Fruit fly (Drosophila melanogaster): ENCODE measurements around the gene Grx3.

Grx3 gene

DNA sequence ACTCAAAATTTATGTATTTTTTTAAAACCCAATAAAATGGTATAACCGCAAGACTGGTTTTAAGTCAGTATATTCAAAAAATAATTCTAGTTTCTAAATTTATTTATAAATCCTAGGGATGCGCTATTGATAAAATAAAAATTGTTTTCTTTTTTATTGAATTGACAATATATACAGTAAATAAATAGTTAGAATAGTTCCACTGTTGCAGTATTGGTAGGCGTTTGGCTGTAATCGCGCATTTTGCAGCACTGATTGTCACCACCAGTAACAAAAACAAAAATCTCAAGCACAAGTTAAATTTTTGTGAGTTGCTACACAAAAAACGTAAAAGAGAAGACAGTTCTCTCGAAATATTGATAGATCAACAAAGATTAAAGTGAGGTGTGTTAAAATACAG lies 2.7 kb downstream of the Grx3 start, which contains the start of gene CG31855 (continued):
- no peak for TF ChIP-seq CG4360 (GFP tag; IDR thresholded peaks at IDR 0.05)
- TF ChIP-seq slbo (GFP tag; IDR thresholded peaks at IDR 0.05) = peak; percentile 95
- peak; percentile 95 for TF ChIP-seq sob (GFP tag; IDR thresholded peaks at IDR 0.05)
- peak; percentile 90 for TF ChIP-seq CG30403 (GFP tag; optimal IDR thresholded peaks at IDR 0.05)
- peak; percentile 95 for TF ChIP-seq Ets65A (GFP tag)
- TF ChIP-seq CG17568 (GFP tag; optimal IDR thresholded peaks at IDR 0.05) = no peak
- peak; percentile 17 for TF ChIP-seq CG6254 (GFP tag; optimal IDR thresholded peaks at IDR 0.05)
- peak; percentile 12 for TF ChIP-seq Lhr (GFP tag; optimal IDR thresholded peaks at IDR 0.05)
- no peak for TF ChIP-seq CG8478 (optimal IDR thresholded peaks at IDR 0.05)
- peak; percentile 68 for TF ChIP-seq CG8944 (GFP tag; optimal IDR thresholded peaks at IDR 0.05)
- peak; percentile 70 for TF ChIP-seq CG11695 (GFP tag; IDR thresholded peaks at IDR 0.05)
- TF ChIP-seq chn (GFP tag; optimal IDR thresholded peaks at IDR 0.05) = peak; percentile 87
- TF ChIP-seq disco-r (GFP tag; optimal IDR thresholded peaks at IDR 0.05) = peak; percentile 66
- TF ChIP-seq gcm (GFP tag; optimal IDR thresholded peaks at IDR 0.05) = peak; percentile 68
- peak; percentile 36 for TF ChIP-seq Vsx1 (GFP tag; optimal IDR thresholded peaks at IDR 0.05)
- TF ChIP-seq nom (GFP tag; optimal IDR thresholded peaks at IDR 0.05) = peak; percentile 73
- no peak for TF ChIP-seq pb (GFP tag; optimal IDR thresholded peaks at IDR 0.05)
- TF ChIP-seq CG11696 (GFP tag; IDR thresholded peaks at IDR 0.05) = peak; percentile 25; the same call in 1 of the 2 replicates
- TF ChIP-seq unc-4 (GFP tag; IDR thresholded peaks at IDR 0.05; ENCODE audit: partially characterized antibody) = no peak
- TF ChIP-seq Bgb (GFP tag; IDR thresholded peaks at IDR 0.05; ENCODE audit: partially characterized antibody) = peak; percentile 49; the same call in 1 of the 2 replicates
- TF ChIP-seq Xbp1 (GFP tag; optimal IDR thresholded peaks at IDR 0.05) = peak; percentile 90
- TF ChIP-seq CG13123 (GFP tag; optimal IDR thresholded peaks at IDR 0.05) = peak; percentile 82
- TF ChIP-seq CG31365 (tag; optimal IDR thresholded peaks at IDR 0.05) = peak; percentile 17
- peak; percentile 39; the same call in 1 of the 2 replicates for TF ChIP-seq ro (GFP tag; IDR thresholded peaks at IDR 0.05)
- no peak for TF ChIP-seq CTCF (GFP tag; optimal IDR thresholded peaks at IDR 0.05)
- TF ChIP-seq onecut (GFP tag; IDR thresholded peaks at IDR 0.05) = peak; percentile 73
- TF ChIP-seq Oaz (GFP tag; IDR thresholded peaks at IDR 0.05) = peak; percentile 57; the same call in 1 of the 2 replicates
- TF ChIP-seq CG2199 (GFP tag; IDR thresholded peaks at IDR 0.05) = no peak
- no peak for TF ChIP-seq Neu2 (GFP tag; optimal IDR thresholded peaks at IDR 0.05; ENCODE audit: borderline replicate concordance)
- TF ChIP-seq nerfin-1 (tag; optimal IDR thresholded peaks at IDR 0.05) = peak; percentile 63
- TF ChIP-seq CG30431 (GFP tag; optimal IDR thresholded peaks at IDR 0.05) = peak; percentile 28
- TF ChIP-seq CG11723 (GFP tag; optimal IDR thresholded peaks at IDR 0.05) = peak; percentile 63
- TF ChIP-seq bcd (GFP tag; optimal IDR thresholded peaks at IDR 0.05) = peak; percentile 75
- TF ChIP-seq CG9876 (GFP tag; optimal IDR thresholded peaks at IDR 0.05) = peak; percentile 15
- TF ChIP-seq Myb (GFP tag; optimal IDR thresholded peaks at IDR 0.05) = peak; percentile 65
- TF ChIP-seq CG1024 (GFP tag; IDR thresholded peaks at IDR 0.05) = peak; percentile 69; the same call in 1 of the 2 replicates
- peak; percentile 11 for TF ChIP-seq Atf3 (GFP tag; optimal IDR thresholded peaks at IDR 0.05)
- peak; percentile 84 for TF ChIP-seq CG3281 (GFP tag; optimal IDR thresholded peaks at IDR 0.05)
- peak; percentile 44 for TF ChIP-seq CG30020 (tag; optimal IDR thresholded peaks at IDR 0.05)
- no peak for TF ChIP-seq sim (GFP tag; IDR thresholded peaks at IDR 0.05)
- TF ChIP-seq her (GFP tag; optimal IDR thresholded peaks at IDR 0.05) = peak; percentile 73
- peak; percentile 76 for TF ChIP-seq CG4282 (GFP tag; optimal IDR thresholded peaks at IDR 0.05)
- peak; percentile 59 for TF ChIP-seq dm (GFP tag; optimal IDR thresholded peaks at IDR 0.05)
- peak; percentile 52; the same call in 1 of the 2 replicates for TF ChIP-seq gsb (GFP tag; IDR thresholded peaks at IDR 0.05)
- no peak for TF ChIP-seq prd (optimal IDR thresholded peaks at IDR 0.05)
- TF ChIP-seq prd (GFP tag; IDR thresholded peaks at IDR 0.05) = peak; percentile 83
- TF ChIP-seq corto (GFP tag; optimal IDR thresholded peaks at IDR 0.05) = peak; percentile 40
- TF ChIP-seq CG9817 (tag; optimal IDR thresholded peaks at IDR 0.05) = peak; percentile 78
- TF ChIP-seq CG31441 (GFP tag; IDR thresholded peaks at IDR 0.05) = peak; percentile 78
- no peak for TF ChIP-seq jing (GFP tag; optimal IDR thresholded peaks at IDR 0.05)
- TF ChIP-seq CG9215 (GFP tag; IDR thresholded peaks at IDR 0.05) = peak; percentile 66
- TF ChIP-seq CG1529 (GFP tag; optimal IDR thresholded peaks at IDR 0.05) = peak; percentile 56
- TF ChIP-seq sna (GFP tag; IDR thresholded peaks at IDR 0.05; ENCODE audit: partially characterized antibody) = no peak
